Worm (Caenorhabditis elegans) whole organism, L2 larva: ENCODE results near the gene ZK856.5.

ENCODE experiments used
- C34F6.9 ChIP-seq: fragments of 150-350 bp; optimal IDR thresholded peaks from 2 replicates; lab custom pipeline; 2014; ENCODE audit warnings: missing biosample characterization, missing genetic modification characterization
- F13H6.1 ChIP-seq: sonication (generic microtip); optimal IDR thresholded peaks from 2 replicates; lab custom pipeline; 2016; ENCODE audit warnings: missing genetic modification characterization, missing compliant biosample characterization
- Y55F3AM.14 ChIP-seq: fragments of 200-800 bp; sonication (Bioruptor generic); optimal IDR thresholded peaks from 2 replicates; lab custom pipeline; 2018; ENCODE audit warnings: mild to moderate bottlenecking, missing genetic modification characterization, missing compliant biosample characterization
- ZK546.5 ChIP-seq: sonication (generic microtip); optimal IDR thresholded peaks from 2 replicates; lab custom pipeline; 2017; ENCODE audit warnings: missing biosample characterization, missing genetic modification characterization
- alr-1 ChIP-seq: fragments of 150-350 bp; optimal IDR thresholded peaks from 2 replicates; lab custom pipeline; 2014; ENCODE audit warnings: missing biosample characterization, missing genetic modification characterization
- aly-2 ChIP-seq: fragments of 150-350 bp; optimal IDR thresholded peaks from 2 replicates; lab custom pipeline; 2014; ENCODE audit warnings: missing biosample characterization, missing genetic modification characterization
- blmp-1 ChIP-seq: sonication (generic microtip); optimal IDR thresholded peaks from 2 replicates; lab custom pipeline; 2017; ENCODE audit warnings: missing genetic modification characterization, mild to moderate bottlenecking, missing compliant biosample characterization, antibody characterized with exemption, moderate library complexity; ENCODE audit not compliant: insufficient read depth
- ceh-16 ChIP-seq: fragments of 150-350 bp; optimal IDR thresholded peaks from 2 replicates; lab custom pipeline; 2014; ENCODE audit warnings: missing biosample characterization, missing genetic modification characterization
- crh-2 ChIP-seq: sonication (generic microtip); optimal IDR thresholded peaks from 2 replicates; lab custom pipeline; 2017; ENCODE audit warnings: missing biosample characterization, missing genetic modification characterization
- dmd-4 ChIP-seq: sonication (generic microtip); optimal IDR thresholded peaks from 2 replicates; lab custom pipeline; 2017; ENCODE audit warnings: missing biosample characterization, missing genetic modification characterization
- egl-27 ChIP-seq: sonication (generic microtip); optimal IDR thresholded peaks from 3 replicates; lab custom pipeline; 2017; ENCODE audit warnings: missing biosample characterization, missing genetic modification reagents, missing genetic modification characterization
- elt-1 ChIP-seq: fragments of 150-350 bp; optimal IDR thresholded peaks from 2 replicates; lab custom pipeline; 2014; ENCODE audit warnings: missing biosample characterization, missing genetic modification characterization
- elt-3 ChIP-seq: sonication (generic microtip); optimal IDR thresholded peaks from 2 replicates; lab custom pipeline; 2017; ENCODE audit warnings: missing biosample characterization, missing genetic modification characterization
- fos-1 ChIP-seq: fragments of 150-350 bp; optimal IDR thresholded peaks from 2 replicates; lab custom pipeline; 2014; ENCODE audit warnings: missing biosample characterization, missing genetic modification characterization
- gmeb-1 ChIP-seq: fragments of 150-350 bp; optimal IDR thresholded peaks from 2 replicates; lab custom pipeline; 2014; ENCODE audit warnings: missing biosample characterization, missing genetic modification characterization
- lin-11 ChIP-seq: fragments of 150-350 bp; sonication (generic microtip); optimal IDR thresholded peaks from 2 replicates; lab custom pipeline; 2014; ENCODE audit warnings: missing biosample characterization, missing genetic modification characterization, inconsistent platforms, mixed read lengths
- lin-13 ChIP-seq: fragments of 150-350 bp; optimal IDR thresholded peaks from 2 replicates; lab custom pipeline; 2014; ENCODE audit warnings: missing biosample characterization, missing genetic modification reagents, missing genetic modification characterization
- lin-39 ChIP-seq: fragments of 150-350 bp; optimal IDR thresholded peaks from 2 replicates; lab custom pipeline; 2014; ENCODE audit warnings: missing biosample characterization, missing genetic modification reagents, missing genetic modification characterization
- mbf-1 ChIP-seq: sonication (generic microtip); optimal IDR thresholded peaks from 2 replicates; lab custom pipeline; 2017; ENCODE audit warnings: missing biosample characterization, missing genetic modification characterization
- mdl-1 ChIP-seq, 2 experiments: fragments of 150-350 bp in 1 of 2; sonication (generic microtip) in 1 of 2; optimal IDR thresholded peaks; 2 replicates each; lab custom pipeline; 2017; ENCODE audit warnings: missing biosample characterization in 2 of 2, missing genetic modification characterization in 2 of 2
- nhr-12 ChIP-seq: fragments of 150-350 bp; optimal IDR thresholded peaks from 2 replicates; lab custom pipeline; 2014; ENCODE audit warnings: missing biosample characterization, missing genetic modification characterization
- nhr-6 ChIP-seq: fragments of 150-350 bp; optimal IDR thresholded peaks from 2 replicates; lab custom pipeline; 2014; ENCODE audit warnings: missing biosample characterization, missing genetic modification characterization
- peb-1 ChIP-seq: fragments of 150-350 bp; optimal IDR thresholded peaks from 2 replicates; lab custom pipeline; 2014; ENCODE audit warnings: missing biosample characterization, missing genetic modification characterization
- sem-4 ChIP-seq: fragments of 150-350 bp; optimal IDR thresholded peaks from 2 replicates; lab custom pipeline; 2014; ENCODE audit warnings: missing biosample characterization, missing genetic modification reagents, missing genetic modification characterization
- skn-1 ChIP-seq: sonication (generic microtip); optimal IDR thresholded peaks from 2 replicates; lab custom pipeline; 2017; ENCODE audit warnings: missing biosample characterization, missing genetic modification characterization
- sma-3 ChIP-seq: sonication (generic microtip); optimal IDR thresholded peaks from 2 replicates; lab custom pipeline; 2016; ENCODE audit warnings: missing genetic modification reagents, missing genetic modification characterization, missing compliant biosample characterization
- snpc-4 ChIP-seq: fragments of 150-350 bp; optimal IDR thresholded peaks from 2 replicates; lab custom pipeline; 2014; ENCODE audit warnings: missing biosample characterization, missing genetic modification characterization
- unc-39 ChIP-seq: fragments of 150-350 bp; optimal IDR thresholded peaks from 2 replicates; lab custom pipeline; 2014; ENCODE audit warnings: missing biosample characterization, missing genetic modification characterization
- unc-62 ChIP-seq: fragments of 150-350 bp; optimal IDR thresholded peaks from 2 replicates; lab custom pipeline; 2014; ENCODE audit warnings: missing biosample characterization, missing genetic modification reagents, missing genetic modification characterization
- zag-1 ChIP-seq: fragments of 150-350 bp; optimal IDR thresholded peaks from 2 replicates; lab custom pipeline; 2014; ENCODE audit warnings: missing biosample characterization, missing genetic modification characterization
- ztf-1 ChIP-seq: fragments of 200-800 bp; sonication (Bioruptor generic); conservative IDR thresholded peaks from 2 replicates; pipeline ENCODE4 v1.3.6; 2022; ENCODE audit warnings: missing genetic modification characterization, missing compliant biosample characterization
- ztf-11 ChIP-seq: sonication (generic microtip); optimal IDR thresholded peaks from 2 replicates; lab custom pipeline; 2017; ENCODE audit warnings: missing biosample characterization, missing genetic modification characterization
- ztf-4 ChIP-seq: fragments of 150-350 bp; optimal IDR thresholded peaks from 2 replicates; lab custom pipeline; 2014; ENCODE audit warnings: missing biosample characterization, missing genetic modification characterization

Gene ZK856.5

DNA sequence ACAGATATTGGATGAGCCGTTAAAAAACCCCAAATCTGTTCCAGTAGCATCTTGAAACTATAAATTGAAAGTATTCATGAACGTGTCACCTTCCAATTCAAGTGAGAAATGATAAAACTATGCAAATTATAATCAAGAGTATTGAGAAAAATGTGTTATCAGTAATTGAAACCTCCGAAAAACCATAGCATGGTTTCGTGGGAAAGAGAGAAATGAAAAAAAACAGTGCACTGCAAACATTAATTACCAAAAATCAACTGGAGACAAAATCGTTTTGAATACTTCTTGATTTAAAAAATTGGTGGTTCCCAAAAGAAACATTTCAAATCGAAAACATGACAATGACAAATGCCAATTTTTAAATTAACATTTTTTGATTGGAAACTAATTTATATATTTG is 35.7 kb upstream of the ZK856.5 start, which contains the start of gene daf-36:
daf-36 (minus strand) TSS at position 101 of the 400 bp plus-strand sequence.
- TF ChIP-seq fos-1 (tag; lab: Kevin White, UChicago) (peak; percentile 62), dmd-4 (tag; lab: Kevin White, UChicago) (no peak)

DNA sequence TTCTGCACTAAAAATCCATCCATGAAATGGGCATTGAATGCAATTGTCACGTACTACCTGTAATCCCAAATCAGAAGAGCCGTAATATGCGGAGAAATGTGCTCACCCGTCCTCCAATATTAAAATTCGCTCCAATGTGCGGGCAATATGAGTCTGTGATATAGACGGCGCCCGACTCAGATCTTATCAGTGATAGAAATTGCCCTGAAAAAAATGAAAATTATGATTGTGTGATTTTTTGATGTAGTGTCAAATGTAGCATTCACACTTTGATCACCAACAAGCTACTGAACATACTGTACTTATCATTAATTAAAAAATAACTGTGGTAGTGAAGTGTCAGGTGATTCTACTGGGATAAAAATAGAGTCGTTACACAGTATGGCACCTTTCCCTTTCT is 34.7 kb upstream of the ZK856.5 start:
- no peak for TF ChIP-seq ztf-1
- TF ChIP-seq fos-1 (tag; lab: Kevin White, UChicago) = peak; percentile 60
- no peak for TF ChIP-seq aly-2 (tag; lab: Kevin White, UChicago)
- TF ChIP-seq, all 48 proteins: peak for 1

DNA sequence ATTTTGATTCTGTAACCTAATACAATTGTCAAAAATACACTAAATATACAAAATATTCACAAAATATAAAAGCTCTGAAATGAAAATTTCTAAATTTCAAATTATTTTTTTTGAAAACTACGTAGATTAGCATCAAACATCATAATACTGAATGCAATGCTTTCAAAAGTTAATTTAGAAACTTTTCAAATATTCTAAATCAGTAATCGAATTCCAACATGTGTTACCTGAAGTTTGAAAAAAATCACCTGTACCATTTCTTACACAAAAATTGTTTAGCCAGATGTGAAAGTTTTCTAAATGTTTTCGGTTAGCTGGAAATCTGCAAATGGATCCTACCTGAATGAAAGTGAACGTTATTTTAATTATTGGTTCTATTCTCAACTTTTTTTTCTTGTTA is 32.1 kb upstream of the ZK856.5 start, which contains the start of gene C12D8.20:
C12D8.20 (plus strand) TSS at position 301 of the 400 bp plus-strand sequence.
- TF ChIP-seq egl-27 (no peak), ZK546.5 (tag; lab: Kevin White, UChicago) (no peak), sma-3 (GFP tag; lab: Kevin White, UChicago) (no peak), Y55F3AM.14 (GFP tag; lab: Kevin White, UChicago) (no peak), aly-2 (tag; lab: Kevin White, UChicago) (no peak), C34F6.9 (tag; lab: Kevin White, UChicago) (no peak), zag-1 (tag; lab: Kevin White, UChicago) (no peak), ztf-11 (tag; lab: Kevin White, UChicago) (no peak), blmp-1 (no peak), mdl-1 (tag; optimal IDR thresholded peaks at IDR 0.05; lab: Kevin White, UChicago) (no peak), ztf-1 (no peak), elt-3 (tag; lab: Kevin White, UChicago) (no peak), F13H6.1 (tag; lab: Kevin White, UChicago) (no peak), unc-39 (tag; lab: Kevin White, UChicago) (no peak), nhr-6 (no peak), mbf-1 (no peak)

DNA sequence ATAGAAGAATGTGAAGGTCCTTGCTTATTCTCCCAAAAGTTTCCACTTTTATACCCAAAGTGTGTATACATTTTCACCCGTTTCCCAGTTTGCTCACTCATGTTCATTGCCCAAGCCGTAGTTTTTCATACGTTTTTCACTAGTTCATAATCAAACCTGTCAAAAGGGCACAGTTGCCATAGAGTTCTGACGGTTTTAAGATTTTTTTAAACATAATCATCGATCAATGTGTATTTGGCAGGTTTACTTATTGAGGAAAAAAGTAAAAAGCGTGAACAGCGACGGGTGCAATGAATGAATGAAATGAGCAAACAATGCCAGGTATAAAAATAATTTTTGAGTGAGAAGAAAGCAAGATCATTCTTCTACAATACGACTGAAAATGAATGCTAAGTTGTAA is 31.4 kb upstream of the ZK856.5 start, which contains the start of the genes fipr-5 and fipr-9:
fipr-5 (minus strand) TSS at position 101 of the 400 bp plus-strand sequence.
fipr-9 (plus strand) TSS at position 346 of the 400 bp plus-strand sequence.
- TF ChIP-seq ztf-4 (tag; lab: Kevin White, UChicago) = no peak
- no peak for TF ChIP-seq gmeb-1
- no peak for TF ChIP-seq unc-39 (tag; lab: Kevin White, UChicago)
- no peak for TF ChIP-seq Y55F3AM.14 (GFP tag; lab: Kevin White, UChicago)
- TF ChIP-seq skn-1 (tag; lab: Kevin White, UChicago) = no peak
- no peak for TF ChIP-seq unc-62 (GFP tag; lab: Kevin White, UChicago)
- TF ChIP-seq sem-4 (tag; lab: Kevin White, UChicago) = no peak
- no peak for TF ChIP-seq nhr-12 (tag; lab: Kevin White, UChicago)

DNA sequence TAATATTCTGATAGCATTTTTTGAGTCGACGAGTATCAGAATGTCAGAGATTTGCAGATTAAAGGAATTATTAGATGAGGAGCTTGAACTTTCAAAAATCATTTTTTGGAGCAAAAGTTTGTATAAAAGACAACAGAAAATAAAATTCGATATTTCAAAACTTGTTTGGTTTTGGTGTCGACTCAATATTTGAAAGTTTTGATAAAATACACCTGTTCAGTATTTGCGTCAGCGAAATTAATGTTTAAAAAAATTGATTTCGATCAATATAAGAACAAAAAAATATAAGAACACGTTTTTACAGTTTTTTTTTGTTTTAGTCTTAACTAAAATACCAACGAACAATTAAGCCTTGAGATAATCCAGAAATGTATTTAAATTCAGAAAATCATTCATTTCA is 30.7 kb upstream of the ZK856.5 start, which contains the start of gene C12D8.13:
C12D8.13 (minus strand) TSS at position 101 of the 400 bp plus-strand sequence.
- TF ChIP-seq ceh-16 (tag; lab: Kevin White, UChicago) = no peak
- no peak for TF ChIP-seq nhr-6
- no peak for TF ChIP-seq elt-1 (tag; lab: Kevin White, UChicago)
- TF ChIP-seq lin-11 (tag; lab: Kevin White, UChicago) = no peak
- no peak for TF ChIP-seq Y55F3AM.14 (GFP tag; lab: Kevin White, UChicago)
- no peak for TF ChIP-seq egl-27
- no peak for TF ChIP-seq ztf-4 (tag; lab: Kevin White, UChicago)
- TF ChIP-seq C34F6.9 (tag; lab: Kevin White, UChicago) = no peak
- TF ChIP-seq dmd-4 (tag; lab: Kevin White, UChicago) = no peak

DNA sequence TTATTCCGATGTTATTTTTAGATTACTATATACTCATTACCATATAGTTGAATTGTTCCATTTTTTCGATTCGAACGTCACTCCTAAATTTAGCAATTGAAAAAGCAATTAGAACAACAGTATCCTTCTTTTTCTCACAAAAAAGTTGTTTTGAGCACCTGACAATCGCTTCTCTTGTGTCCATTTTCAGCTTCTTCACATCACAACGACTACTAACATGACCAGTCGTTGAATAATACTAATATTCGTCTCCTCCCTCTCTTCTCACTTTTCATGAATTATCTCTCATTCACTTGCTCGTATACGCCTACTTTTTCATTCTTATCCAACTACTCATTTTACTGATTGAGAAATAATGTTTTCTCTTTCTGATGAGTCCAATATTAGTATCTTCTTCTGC is 26.8 kb upstream of the ZK856.5 start, which contains the start of gene ZK856.14:
ZK856.14 (plus strand) TSS at position 301 of the 400 bp plus-strand sequence.
- TF ChIP-seq peb-1 (tag; lab: Kevin White, UChicago) (no peak), mbf-1 (no peak), alr-1 (tag; lab: Kevin White, UChicago) (no peak), unc-62 (GFP tag; lab: Kevin White, UChicago) (no peak), lin-39 (tag; lab: Kevin White, UChicago) (no peak), Y55F3AM.14 (GFP tag; lab: Kevin White, UChicago) (no peak), crh-2 (tag; lab: Kevin White, UChicago) (no peak), elt-3 (tag; lab: Kevin White, UChicago) (no peak), snpc-4 (no peak), lin-13 (GFP tag; lab: Kevin White, UChicago) (no peak), ztf-11 (tag; lab: Kevin White, UChicago) (no peak), sma-3 (GFP tag; lab: Kevin White, UChicago) (no peak), lin-11 (tag; lab: Kevin White, UChicago) (no peak)
